Fruit fly (Drosophila melanogaster) whole organism, embryonic: Measurements from ENCODE around the gene zfh2.

Experiments used
- Aef1 ChIP-seq: fragments of 200-800 bp; sonication (Bioruptor generic); IDR thresholded peaks from 3 replicates; pipeline ENCODE4 v1.3.6; 2022; ENCODE audit warnings: missing biosample characterization, missing genetic modification characterization
- Antp ChIP-seq: fragments of 200-800 bp; sonication (Bioruptor generic); optimal IDR thresholded peaks from 3 replicates; lab custom pipeline; 2016; ENCODE audit warnings: missing biosample characterization, missing genetic modification characterization
- Bteb2 ChIP-seq: fragments of 200-800 bp; sonication (Bioruptor generic); optimal IDR thresholded peaks from 2 replicates; lab custom pipeline; 2016; ENCODE audit warnings: missing biosample characterization, missing genetic modification characterization
- CG10321 ChIP-seq: fragments of 200-800 bp; sonication (Bioruptor generic); IDR thresholded peaks from 2 replicates; pipeline ENCODE4 v1.3.6; 2022; ENCODE audit warnings: missing biosample characterization, missing genetic modification characterization
- CG12299 ChIP-seq: fragments of 200-800 bp; sonication (Bioruptor generic); optimal IDR thresholded peaks from 2 replicates; lab custom pipeline; 2018; ENCODE audit warnings: missing biosample characterization, mild to moderate bottlenecking, missing genetic modification characterization
- CG13424 ChIP-seq: fragments of 200-800 bp; sonication (Bioruptor generic); optimal IDR thresholded peaks from 2 replicates; lab custom pipeline; 2019; ENCODE audit warnings: missing biosample characterization, mild to moderate bottlenecking, missing genetic modification characterization, moderate library complexity
- CG13775 ChIP-seq: fragments of 200-800 bp; sonication (Bioruptor generic); optimal IDR thresholded peaks from 3 replicates; lab custom pipeline; 2017; ENCODE audit warnings: missing biosample characterization, mild to moderate bottlenecking, missing genetic modification characterization
- CG15601 ChIP-seq: fragments of 200-800 bp; sonication (Bioruptor generic); optimal IDR thresholded peaks from 3 replicates; lab custom pipeline; 2019; ENCODE audit warnings: missing biosample characterization, mild to moderate bottlenecking, missing genetic modification characterization, moderate library complexity
- CG18011 ChIP-seq: fragments of 200-800 bp; sonication (Bioruptor generic); optimal IDR thresholded peaks from 2 replicates; lab custom pipeline; 2017; ENCODE audit warnings: missing biosample characterization, missing genetic modification characterization, mild to moderate bottlenecking, moderate library complexity, missing genotype
- CG18476 ChIP-seq: fragments of 200-800 bp; sonication (Bioruptor generic); optimal IDR thresholded peaks from 2 replicates; lab custom pipeline; 2016; ENCODE audit warnings: missing biosample characterization, mild to moderate bottlenecking, missing genetic modification characterization
- CG31441 ChIP-seq: fragments of 200-800 bp; sonication (Bioruptor generic); IDR thresholded peaks from 2 replicates; pipeline ENCODE4 v1.3.6; 2022; ENCODE audit warnings: missing biosample characterization, missing genetic modification characterization
- CG3407 ChIP-seq: fragments of 200-800 bp; sonication (Bioruptor generic); optimal IDR thresholded peaks from 2 replicates; lab custom pipeline; 2018; ENCODE audit warnings: missing biosample characterization, mild to moderate bottlenecking, missing genetic modification characterization
- CG42726 ChIP-seq: fragments of 200-800 bp; sonication (Bioruptor generic); IDR thresholded peaks from 2 replicates; pipeline ENCODE4 v1.3.6; 2022; ENCODE audit warnings: missing biosample characterization, missing genetic modification characterization; ENCODE audit not compliant: partially characterized antibody
- CG5245 ChIP-seq: fragments of 200-800 bp; sonication (Bioruptor generic); optimal IDR thresholded peaks from 3 replicates; lab custom pipeline; 2016; ENCODE audit warnings: missing biosample characterization, missing genetic modification characterization
- CG6254 ChIP-seq: fragments of 200-800 bp; sonication (Bioruptor generic); optimal IDR thresholded peaks from 3 replicates; lab custom pipeline; 2017; ENCODE audit warnings: mild to moderate bottlenecking, missing biosample characterization, missing genetic modification reagents, missing genetic modification characterization
- CG6813 ChIP-seq: fragments of 200-800 bp; sonication (Bioruptor generic); optimal IDR thresholded peaks from 2 replicates; lab custom pipeline; 2017; ENCODE audit warnings: missing biosample characterization, missing genetic modification characterization, mild to moderate bottlenecking, moderate library complexity, missing genetic modification reagents
- CG8089 ChIP-seq: fragments of 200-800 bp; sonication (Bioruptor generic); optimal IDR thresholded peaks from 3 replicates; lab custom pipeline; 2016; ENCODE audit warnings: missing biosample characterization, missing genetic modification characterization
- Dip3 ChIP-seq: fragments of 200-800 bp; sonication (Bioruptor generic); optimal IDR thresholded peaks from 3 replicates; lab custom pipeline; 2016; ENCODE audit warnings: missing biosample characterization, missing genetic modification characterization
- Drgx ChIP-seq: fragments of 200-800 bp; sonication (Bioruptor generic); IDR thresholded peaks from 2 replicates; pipeline ENCODE4 v1.3.6; 2022; ENCODE audit warnings: missing biosample characterization, missing genetic modification characterization
- Fer3 ChIP-seq: fragments of 200-800 bp; sonication (Bioruptor generic); optimal IDR thresholded peaks from 2 replicates; lab custom pipeline; 2018; ENCODE audit warnings: missing biosample characterization, mild to moderate bottlenecking, missing genetic modification characterization, moderate library complexity
- GATAe ChIP-seq: fragments of 200-800 bp; sonication (Bioruptor generic); conservative IDR thresholded peaks from 2 replicates; pipeline ENCODE4 v1.3.6; 2022; ENCODE audit warnings: missing biosample characterization, missing genetic modification characterization
- HLH54F ChIP-seq: fragments of 200-800 bp; sonication (Bioruptor generic); optimal IDR thresholded peaks from 3 replicates; lab custom pipeline; 2016; ENCODE audit warnings: missing biosample characterization, missing genetic modification characterization
- Mes4 ChIP-seq: fragments of 200-800 bp; sonication (Bioruptor generic); optimal IDR thresholded peaks from 2 replicates; lab custom pipeline; 2016; ENCODE audit warnings: missing biosample characterization, missing genetic modification characterization
- Myb ChIP-seq: fragments of 200-800 bp; sonication (Bioruptor generic); optimal IDR thresholded peaks from 2 replicates; lab custom pipeline; 2016; ENCODE audit warnings: missing biosample characterization, missing genetic modification characterization
- NC2α ChIP-seq: fragments of 200-800 bp; sonication (Bioruptor generic); optimal IDR thresholded peaks from 2 replicates; lab custom pipeline; 2016; ENCODE audit warnings: missing biosample characterization, missing genetic modification characterization
- Optix ChIP-seq: fragments of 200-800 bp; sonication (Bioruptor generic); IDR thresholded peaks from 3 replicates; pipeline ENCODE4 v1.3.6; 2022; ENCODE audit warnings: missing biosample characterization, missing genetic modification characterization
- PHDP ChIP-seq: fragments of 200-800 bp; sonication (Bioruptor generic); optimal IDR thresholded peaks from 3 replicates; lab custom pipeline; 2018; ENCODE audit warnings: missing biosample characterization, mild to moderate bottlenecking, missing genetic modification characterization, moderate library complexity
- Rfx ChIP-seq: fragments of 200-800 bp; sonication (Bioruptor generic); IDR thresholded peaks from 2 replicates; pipeline ENCODE4 v1.3.6; 2022; ENCODE audit warnings: missing biosample characterization, missing genetic modification characterization
- Rx ChIP-seq: fragments of 200-800 bp; sonication (Bioruptor generic); IDR thresholded peaks from 2 replicates; pipeline ENCODE4 v1.3.6; 2022; ENCODE audit warnings: missing biosample characterization, missing genetic modification characterization
- Sox100B ChIP-seq: fragments of 200-800 bp; sonication (Bioruptor generic); optimal IDR thresholded peaks from 3 replicates; lab custom pipeline; 2018; ENCODE audit warnings: missing biosample characterization, mild to moderate bottlenecking, missing genetic modification characterization
- Vsx1 ChIP-seq: fragments of 200-800 bp; sonication (Bioruptor generic); optimal IDR thresholded peaks from 2 replicates; lab custom pipeline; 2017; ENCODE audit warnings: missing biosample characterization, mild to moderate bottlenecking, missing genetic modification characterization, missing genetic modification reagents
- al ChIP-seq: fragments of 200-800 bp; sonication (Bioruptor generic); IDR thresholded peaks from 2 replicates; pipeline ENCODE4 v1.3.6; 2022; ENCODE audit warnings: missing biosample characterization, missing genetic modification characterization
- ase ChIP-seq: fragments of 200-800 bp; sonication (Bioruptor generic); IDR thresholded peaks from 3 replicates; pipeline ENCODE4 v1.3.6; 2022; ENCODE audit warnings: missing biosample characterization, missing genetic modification characterization
- ash1 ChIP-seq: fragments of 200-800 bp; sonication (Bioruptor generic); optimal IDR thresholded peaks from 2 replicates; lab custom pipeline; 2018; ENCODE audit warnings: missing biosample characterization, mild to moderate bottlenecking, missing genetic modification characterization
- danr ChIP-seq: fragments of 200-800 bp; sonication (Bioruptor generic); IDR thresholded peaks from 2 replicates; pipeline ENCODE4 v1.3.6; 2022; ENCODE audit warnings: missing biosample characterization, missing genetic modification characterization
- dati ChIP-seq: fragments of 200-800 bp; sonication (Bioruptor generic); IDR thresholded peaks from 2 replicates; pipeline ENCODE4 v1.3.6; 2022; ENCODE audit warnings: missing biosample characterization, missing genetic modification characterization
- dmrt11E ChIP-seq: fragments of 200-800 bp; sonication (Bioruptor generic); optimal IDR thresholded peaks from 3 replicates; lab custom pipeline; 2018; ENCODE audit warnings: missing biosample characterization, mild to moderate bottlenecking, missing genetic modification characterization, moderate library complexity
- eve ChIP-seq, 2 experiments: fragments of >200 bp; optimal IDR thresholded peaks; 2 replicates each; lab custom pipeline; 2017; ENCODE audit warnings: missing biosample characterization in 2 of 2, missing genetic modification characterization in 2 of 2
- exex ChIP-seq: fragments of 200-800 bp; sonication (Bioruptor generic); optimal IDR thresholded peaks from 4 replicates; lab custom pipeline; 2018; ENCODE audit warnings: missing biosample characterization, mild to moderate bottlenecking, missing genetic modification characterization, moderate library complexity
- gem ChIP-seq: fragments of 200-800 bp; sonication (Bioruptor generic); optimal IDR thresholded peaks from 2 replicates; lab custom pipeline; 2019; ENCODE audit warnings: missing biosample characterization, mild to moderate bottlenecking, missing genetic modification characterization, moderate library complexity
- grn ChIP-seq: fragments of 200-800 bp; sonication (Bioruptor generic); optimal IDR thresholded peaks from 3 replicates; lab custom pipeline; 2017; ENCODE audit warnings: missing biosample characterization, missing genetic modification characterization
- ham ChIP-seq: fragments of 200-800 bp; sonication (Bioruptor generic); IDR thresholded peaks from 2 replicates; pipeline ENCODE4 v1.3.6; 2022; ENCODE audit warnings: missing biosample characterization, missing genetic modification characterization
- hb ChIP-seq: fragments of 200-800 bp; sonication (Bioruptor generic); IDR thresholded peaks from 3 replicates; pipeline ENCODE4 v1.3.6; 2022; ENCODE audit warnings: missing biosample characterization, missing genetic modification characterization; ENCODE audit not compliant: partially characterized antibody
- hkb ChIP-seq, 2 experiments: fragments of 200-800 bp in 1 of 2; fragments of >200 bp in 1 of 2; sonication (Bioruptor generic) in 1 of 2; IDR thresholded peaks in 1 of 2; optimal IDR thresholded peaks in 1 of 2; 2 replicates each; pipeline versions ENCODE4 v1.3.6 to Lab custom; 2017 to 2022; ENCODE audit warnings: missing biosample characterization in 1 of 2, missing genetic modification characterization in 1 of 2
- klu ChIP-seq: fragments of 200-800 bp; sonication (Bioruptor generic); IDR thresholded peaks from 2 replicates; pipeline ENCODE4 v1.3.6; 2022; ENCODE audit warnings: missing biosample characterization, missing genetic modification characterization
- onecut ChIP-seq: fragments of 200-800 bp; sonication (Bioruptor generic); IDR thresholded peaks from 2 replicates; pipeline ENCODE4 v1.3.6; 2022; ENCODE audit warnings: missing biosample characterization, missing genetic modification characterization
- ranshi ChIP-seq: fragments of 200-800 bp; sonication (Bioruptor generic); IDR thresholded peaks from 2 replicates; pipeline ENCODE4 v1.3.6; 2022; ENCODE audit warnings: missing biosample characterization, missing genetic modification characterization
- row ChIP-seq: fragments of 200-800 bp; sonication (Bioruptor generic); IDR thresholded peaks from 3 replicates; pipeline ENCODE4 v1.3.6; 2022; ENCODE audit warnings: missing biosample characterization, missing genetic modification characterization
- sisA ChIP-seq: fragments of 200-800 bp; sonication (Bioruptor generic); IDR thresholded peaks from 2 replicates; pipeline ENCODE4 v1.3.6; 2022; ENCODE audit warnings: missing biosample characterization, missing genetic modification characterization
- tap ChIP-seq: fragments of 200-800 bp; optimal IDR thresholded peaks from 3 replicates; lab custom pipeline; 2019; ENCODE audit warnings: missing biosample characterization, mild to moderate bottlenecking, missing genetic modification characterization, moderate library complexity
- yki ChIP-seq: fragments of >200 bp; optimal IDR thresholded peaks from 3 replicates; lab custom pipeline; 2018

Gene zfh2

dm6 chr4:486435-486834 is 15.2 kb upstream of the zfh2 start (continued):
- TF ChIP-seq ranshi (GFP tag; lab: Robert Waterston, UW) (no peak), Bteb2 (GFP tag; lab: Kevin White, UChicago) (peak; percentile 18), Fer3 (tag; lab: Kevin White, UChicago) (peak; percentile 33), Aef1 (no peak; the same call in 2 of the 3 replicates), CG3407 (no peak), PHDP (peak; percentile 50), Mes4 (no peak), CG12299 (tag; lab: Kevin White, UChicago) (no peak), al (GFP tag; lab: Robert Waterston, UW) (peak; percentile 22; the same call in 1 of the 2 replicates), Optix (GFP tag; lab: Robert Waterston, UW) (no peak), ash1 (peak; percentile 43), CG15601 (peak; percentile 55), CG8089 (GFP tag; lab: Kevin White, UChicago) (peak; percentile 29), exex (tag; lab: Kevin White, UChicago) (no peak), Vsx1 (GFP tag; lab: Kevin White, UChicago) (no peak), CG18476 (GFP tag; lab: Kevin White, UChicago) (peak; percentile 41), yki (lab: Kevin White, UChicago) (no peak), CG13424 (tag; lab: Kevin White, UChicago) (peak; percentile 38), CG5245 (GFP tag; lab: Kevin White, UChicago) (no peak), hkb (optimal IDR thresholded peaks at IDR 0.05; lab: Kevin White, UChicago) (no peak), hkb (GFP tag; IDR thresholded peaks at IDR 0.05; lab: Robert Waterston, UW) (0 out of 2 replicates have a peak, but pooled peaks have one; percentile 17), gem (peak; percentile 59), Antp (GFP tag; lab: Kevin White, UChicago) (peak; percentile 56), CG42726 (GFP tag; lab: Robert Waterston, UW) (peak; percentile 95; the same call in 1 of the 2 replicates), klu (GFP tag; lab: Robert Waterston, UW) (no peak), onecut (GFP tag; lab: Robert Waterston, UW) (peak; percentile 39), Rfx (no peak; the same call in 1 of the 2 replicates), GATAe (GFP tag; lab: Robert Waterston, UW) (no peak), CG10321 (no peak), CG18011 (GFP tag; lab: Kevin White, UChicago) (no peak), tap (tag; lab: Kevin White, UChicago) (peak; percentile 22), Rx (GFP tag; lab: Robert Waterston, UW) (no peak), CG6813 (GFP tag; lab: Kevin White, UChicago) (no peak), row (GFP tag; lab: Robert Waterston, UW) (peak; percentile 67), grn (peak; percentile 47), HLH54F (GFP tag; lab: Kevin White, UChicago) (peak; percentile 34), NC2α (GFP tag; lab: Kevin White, UChicago) (no peak), Dip3 (GFP tag; lab: Kevin White, UChicago) (peak; percentile 25), CG31441 (GFP tag; lab: Robert Waterston, UW) (peak; percentile 46), ham (no peak), ase (GFP tag; lab: Robert Waterston, UW) (no peak), Myb (peak; percentile 79), hb (GFP tag; lab: Robert Waterston, UW) (no peak; the same call in 1 of the 3 replicates), Drgx (GFP tag; lab: Robert Waterston, UW) (no peak), dmrt11E (tag; lab: Kevin White, UChicago) (peak; percentile 8), eve (GFP tag; optimal IDR thresholded peaks at IDR 0.05; lab: Kevin White, UChicago) (no peak), dati (GFP tag; lab: Robert Waterston, UW) (no peak), danr (GFP tag; lab: Robert Waterston, UW) (no peak), sisA (GFP tag; lab: Robert Waterston, UW) (no peak; the same call in 1 of the 2 replicates), Sox100B (GFP tag; lab: Kevin White, UChicago) (peak; percentile 14), CG6254 (GFP tag; lab: Kevin White, UChicago) (no peak), CG13775 (GFP tag; lab: Kevin White, UChicago) (no peak)
